Worm (Caenorhabditis elegans) whole organism, L4 larva: ENCODE results near the gene fbxb-52.

Source experiments
- D1046.2 ChIP-seq: fragments of 200-800 bp; sonication (Bioruptor generic); IDR thresholded peaks from 2 replicates; pipeline ENCODE4 v1.3.6; 2022; ENCODE audit warnings: missing genetic modification characterization, missing compliant biosample characterization
- T20F7.1 ChIP-seq: fragments of 200-800 bp; sonication (Bioruptor generic); optimal IDR thresholded peaks from 2 replicates; lab custom pipeline; 2018; ENCODE audit warnings: mild to moderate bottlenecking, missing genetic modification characterization, missing compliant biosample characterization
- T26A8.4 ChIP-seq: fragments of 200-800 bp; sonication (Bioruptor generic); IDR thresholded peaks from 2 replicates; pipeline ENCODE4 v1.3.6; 2022; ENCODE audit warnings: missing genetic modification characterization, missing compliant biosample characterization
- Y48G9A.11 ChIP-seq: fragments of 200-800 bp; sonication (Bioruptor generic); IDR thresholded peaks from 2 replicates; pipeline ENCODE4 v1.3.6; 2022; ENCODE audit warnings: missing genetic modification reagents, missing genetic modification characterization, missing compliant biosample characterization
- Y75B8A.6 ChIP-seq: fragments of 200-800 bp; sonication (Bioruptor generic); IDR thresholded peaks from 2 replicates; pipeline ENCODE4 v1.3.6; 2022; ENCODE audit warnings: missing genetic modification reagents, missing genetic modification characterization, missing compliant biosample characterization
- aha-1 ChIP-seq: fragments of 150-350 bp; peaks from one replicate; lab custom pipeline; 2014; ENCODE audit warnings: missing biosample characterization, missing genetic modification characterization
- aly-2 ChIP-seq: sonication (generic microtip); optimal IDR thresholded peaks from 2 replicates; lab custom pipeline; 2018; ENCODE audit warnings: missing biosample characterization, missing genetic modification characterization
- ceh-20 ChIP-seq: fragments of 200-800 bp; sonication (Bioruptor generic); IDR thresholded peaks from 2 replicates; pipeline ENCODE4 v1.3.6; 2022; ENCODE audit warnings: missing genetic modification reagents, missing genetic modification characterization, missing compliant biosample characterization
- ceh-28 ChIP-seq: fragments of 150-350 bp; optimal IDR thresholded peaks from 2 replicates; lab custom pipeline; 2014; ENCODE audit warnings: missing biosample characterization, missing genetic modification reagents, missing genetic modification characterization
- ces-1 ChIP-seq: fragments of 150-350 bp; sonication (generic microtip); optimal IDR thresholded peaks from 4 replicates; lab custom pipeline; 2014; ENCODE audit warnings: missing biosample characterization, missing genetic modification reagents, missing genetic modification characterization
- ctbp-1 ChIP-seq: fragments of 200-800 bp; sonication (Bioruptor generic); IDR thresholded peaks from 2 replicates; pipeline ENCODE4 v1.3.6; 2022; ENCODE audit warnings: missing genetic modification reagents, missing genetic modification characterization, missing compliant biosample characterization
- daf-16 ChIP-seq, 3 experiments: sonication (generic microtip); optimal IDR thresholded peaks; 2 replicates each; lab custom pipeline; 2016 to 2017; ENCODE audit warnings: missing genetic modification characterization in 3 of 3, missing genetic modification reagents in 3 of 3, mild to moderate bottlenecking in 2 of 3, missing compliant biosample characterization in 2 of 3, missing biosample characterization in 1 of 3, moderate library complexity in 1 of 3
- dmd-6 ChIP-seq: fragments of 200-800 bp; sonication (Bioruptor generic); IDR thresholded peaks from 2 replicates; pipeline ENCODE4 v1.3.6; 2022; ENCODE audit warnings: missing genetic modification reagents, missing genetic modification characterization, missing compliant biosample characterization
- duxl-1 ChIP-seq: sonication (generic microtip); optimal IDR thresholded peaks from 2 replicates; lab custom pipeline; 2016; ENCODE audit warnings: mild to moderate bottlenecking, missing genetic modification characterization, moderate library complexity, missing compliant biosample characterization; ENCODE audit not compliant: poor library complexity
- dve-1 ChIP-seq: sonication (generic microtip); optimal IDR thresholded peaks from 2 replicates; lab custom pipeline; 2017; ENCODE audit warnings: antibody characterized with exemption, mild to moderate bottlenecking, missing genetic modification characterization, missing compliant biosample characterization; ENCODE audit not compliant: insufficient read depth
- hif-1 ChIP-seq, 2 experiments: sonication (generic microtip); optimal IDR thresholded peaks; 2 replicates each; lab custom pipeline; 2016 to 2017; ENCODE audit warnings: missing compliant biosample characterization in 2 of 2, missing genetic modification characterization in 2 of 2, missing genetic modification reagents in 2 of 2, missing genotype in 2 of 2, mild to moderate bottlenecking in 1 of 2
- hlh-11 ChIP-seq: fragments of 200-800 bp; sonication (Bioruptor generic); optimal IDR thresholded peaks from 2 replicates; lab custom pipeline; 2018; ENCODE audit warnings: mild to moderate bottlenecking, missing genetic modification characterization, missing compliant biosample characterization
- hlh-30 ChIP-seq: sonication (generic microtip); optimal IDR thresholded peaks from 2 replicates; lab custom pipeline; 2017; ENCODE audit warnings: antibody characterized with exemption, mild to moderate bottlenecking, missing genetic modification characterization, missing compliant biosample characterization; ENCODE audit not compliant: insufficient read depth
- hmg-1.1 ChIP-seq: fragments of 200-800 bp; sonication (Bioruptor generic); IDR thresholded peaks from 2 replicates; pipeline ENCODE4 v1.3.6; 2022; ENCODE audit warnings: missing genetic modification reagents, missing genetic modification characterization, missing compliant biosample characterization
- lin-13 ChIP-seq: fragments of 150-350 bp; optimal IDR thresholded peaks from 2 replicates; lab custom pipeline; 2014; ENCODE audit warnings: missing biosample characterization, missing genetic modification reagents, missing genetic modification characterization
- lsy-2 ChIP-seq, 2 experiments: fragments of 150-350 bp in 1 of 2; sonication (generic microtip) in 1 of 2; optimal IDR thresholded peaks; 2 replicates each; lab custom pipeline; 2014 to 2017; ENCODE audit warnings: missing biosample characterization in 2 of 2, missing genetic modification characterization in 2 of 2
- mdl-1 ChIP-seq, 2 experiments: fragments of 150-350 bp in 1 of 2; sonication (generic microtip) in 1 of 2; optimal IDR thresholded peaks; 2 replicates each; lab custom pipeline; 2014 to 2017; ENCODE audit warnings: missing biosample characterization in 2 of 2, missing genetic modification characterization in 2 of 2
- mep-1 ChIP-seq: fragments of 150-350 bp; sonication (generic microtip); optimal IDR thresholded peaks from 3 replicates; lab custom pipeline; 2014; ENCODE audit warnings: missing biosample characterization, missing genetic modification characterization
- mes-2 ChIP-seq: sonication (generic microtip); optimal IDR thresholded peaks from 2 replicates; lab custom pipeline; 2016; ENCODE audit warnings: missing genotype, mild to moderate bottlenecking, missing genetic modification characterization, missing compliant biosample characterization; ENCODE audit not compliant: poor library complexity, severe bottlenecking
- mxl-2 ChIP-seq: fragments of 200-800 bp; sonication (Bioruptor generic); conservative IDR thresholded peaks from 2 replicates; pipeline ENCODE4 v1.3.6; 2022; ENCODE audit warnings: missing genetic modification reagents, missing genetic modification characterization, missing compliant biosample characterization
- mxl-3 ChIP-seq: fragments of 200-800 bp; sonication (Bioruptor generic); optimal IDR thresholded peaks from 2 replicates; lab custom pipeline; 2018; ENCODE audit warnings: mild to moderate bottlenecking, missing genetic modification characterization, missing compliant biosample characterization
- nhr-10 ChIP-seq: fragments of 150-350 bp; optimal IDR thresholded peaks from 2 replicates; lab custom pipeline; 2014; ENCODE audit warnings: missing biosample characterization, missing genetic modification characterization
- nhr-102 ChIP-seq: sonication (generic microtip); optimal IDR thresholded peaks from 2 replicates; lab custom pipeline; 2016; ENCODE audit warnings: mild to moderate bottlenecking, missing genetic modification characterization, moderate library complexity, missing compliant biosample characterization
- nhr-11 ChIP-seq: fragments of 150-350 bp; optimal IDR thresholded peaks from 2 replicates; lab custom pipeline; 2014; ENCODE audit warnings: missing biosample characterization, missing genetic modification characterization
- nhr-41 ChIP-seq: fragments of 200-800 bp; sonication (Bioruptor generic); IDR thresholded peaks from 2 replicates; pipeline ENCODE4 v1.3.6; 2022; ENCODE audit warnings: missing genetic modification reagents, missing genetic modification characterization, missing compliant biosample characterization
- nhr-42 ChIP-seq: fragments of 200-800 bp; sonication (Bioruptor generic); IDR thresholded peaks from 2 replicates; pipeline ENCODE4 v1.3.6; 2022; ENCODE audit warnings: missing genetic modification characterization, missing compliant biosample characterization
- pha-4 ChIP-seq, 2 experiments: fragments of 150-350 bp in 1 of 2; fragments of 200-800 bp in 1 of 2; sonication (Bioruptor generic) in 1 of 2; IDR thresholded peaks in 1 of 2; optimal IDR thresholded peaks in 1 of 2; 2 replicates each; pipeline versions ENCODE4 v1.3.6 to Lab custom; 2014 to 2022; ENCODE audit warnings: missing genetic modification characterization in 2 of 2, missing genetic modification reagents in 2 of 2, missing biosample characterization in 1 of 2, missing compliant biosample characterization in 1 of 2
- rbr-2 ChIP-seq: sonication (generic microtip); optimal IDR thresholded peaks from 2 replicates; lab custom pipeline; 2016; ENCODE audit warnings: missing genotype, missing genetic modification characterization, missing compliant biosample characterization
- set-16 ChIP-seq: fragments of 200-800 bp; sonication (Bioruptor generic); IDR thresholded peaks from 2 replicates; pipeline ENCODE4 v1.3.6; 2022; ENCODE audit warnings: missing genetic modification reagents, missing genetic modification characterization, missing compliant biosample characterization
- unc-39 ChIP-seq: sonication (generic microtip); optimal IDR thresholded peaks from 2 replicates; lab custom pipeline; 2017; ENCODE audit warnings: missing biosample characterization, missing genetic modification characterization
- zip-11 ChIP-seq: fragments of 200-800 bp; sonication (Bioruptor generic); IDR thresholded peaks from 2 replicates; pipeline ENCODE4 v1.3.6; 2022; ENCODE audit warnings: missing genetic modification characterization, missing compliant biosample characterization

The fbxb-52 gene

ce11 chrII:1501614-1502355 is 48.6 kb downstream of the fbxb-52 start:
- TF ChIP-seq nhr-41 (GFP tag; lab: Robert Waterston, UW) (0 out of 2 replicates have a peak, but pooled peaks have one; percentile 47), hif-1 (tag; optimal IDR thresholded peaks at IDR 0.05; lab: Kevin White, UChicago) (peak in 1 of 2 experiments; percentile 75), mxl-3 (peak; percentile 65), ceh-20 (GFP tag; lab: Robert Waterston, UW) (peak; percentile 57; the same call in 1 of the 2 replicates), rbr-2 (tag; lab: Kevin White, UChicago) (peak; percentile 33), ces-1 (GFP tag; lab: Kevin White, UChicago) (no peak), lin-13 (GFP tag; lab: Kevin White, UChicago) (peak; percentile 2), nhr-102 (no peak), hmg-1.1 (peak; percentile 72), aha-1 (no peak), mdl-1 (tag; optimal IDR thresholded peaks at IDR 0.05; lab: Kevin White, UChicago) (peak; percentile 55 to 82), mxl-2 (GFP tag; lab: Robert Waterston, UW) (no peak), hlh-11 (tag; lab: Kevin White, UChicago) (peak; percentile 63), lsy-2 (tag; optimal IDR thresholded peaks at IDR 0.05; lab: Kevin White, UChicago) (peak in 1 of 2 experiments; percentile 44), ceh-28 (no peak), mes-2 (tag; lab: Kevin White, UChicago) (no peak), pha-4 (GFP tag; IDR thresholded peaks at IDR 0.05; lab: Robert Waterston, UW) (no peak), pha-4 (tag; optimal IDR thresholded peaks at IDR 0.05; lab: Kevin White, UChicago) (no peak), nhr-10 (tag; lab: Kevin White, UChicago) (no peak), T26A8.4 (no peak), nhr-11 (tag; lab: Kevin White, UChicago) (peak; percentile 36), set-16 (GFP tag; lab: Robert Waterston, UW) (peak; percentile 78), mep-1 (tag; lab: Kevin White, UChicago) (peak; percentile 40), nhr-42 (GFP tag; lab: Robert Waterston, UW) (0 out of 2 replicates have a peak, but pooled peaks have one; percentile 31), dmd-6 (GFP tag; lab: Robert Waterston, UW) (peak; percentile 33; the same call in 1 of the 2 replicates), hlh-30 (tag; lab: Kevin White, UChicago) (peak; percentile 74), dve-1 (tag; lab: Kevin White, UChicago) (peak; percentile 7), daf-16 (GFP tag; optimal IDR thresholded peaks at IDR 0.05; lab: Kevin White, UChicago) (peak in 1 of 2 experiments; percentile 36), daf-16 (tag; optimal IDR thresholded peaks at IDR 0.05; lab: Kevin White, UChicago) (no peak)

DNA sequence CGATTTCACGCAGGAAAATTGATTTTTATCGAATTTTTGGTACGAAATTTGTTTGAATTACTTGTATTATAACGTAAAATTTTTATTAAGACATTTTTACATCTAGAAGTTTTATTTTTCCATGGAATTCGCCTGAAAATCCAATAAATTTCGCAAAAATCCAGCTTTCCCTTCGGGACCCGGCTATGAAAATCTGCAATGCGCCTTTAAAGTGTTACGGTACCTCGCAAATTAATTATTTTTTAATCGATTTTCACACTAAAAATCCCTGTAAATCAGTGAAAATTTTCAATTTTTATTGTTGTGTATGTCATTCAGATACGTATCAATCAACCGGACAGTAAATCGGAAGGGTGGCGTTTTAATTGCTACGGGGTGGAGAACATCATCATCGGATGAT is 49.4 kb downstream of the fbxb-52 start:
- TF ChIP-seq D1046.2 (no peak), duxl-1 (tag; lab: Kevin White, UChicago) (no peak), mep-1 (tag; lab: Kevin White, UChicago) (no peak), T20F7.1 (GFP tag; lab: Kevin White, UChicago) (no peak), aly-2 (tag; lab: Kevin White, UChicago) (no peak), ctbp-1 (GFP tag; lab: Robert Waterston, UW) (no peak), Y48G9A.11 (GFP tag; lab: Robert Waterston, UW) (no peak), unc-39 (no peak), Y75B8A.6 (GFP tag; lab: Robert Waterston, UW) (no peak), zip-11 (GFP tag; lab: Robert Waterston, UW) (no peak)
